Fruit fly (Drosophila melanogaster): ENCODE measurements around the gene Snmp1.

Gene Snmp1

DNA sequence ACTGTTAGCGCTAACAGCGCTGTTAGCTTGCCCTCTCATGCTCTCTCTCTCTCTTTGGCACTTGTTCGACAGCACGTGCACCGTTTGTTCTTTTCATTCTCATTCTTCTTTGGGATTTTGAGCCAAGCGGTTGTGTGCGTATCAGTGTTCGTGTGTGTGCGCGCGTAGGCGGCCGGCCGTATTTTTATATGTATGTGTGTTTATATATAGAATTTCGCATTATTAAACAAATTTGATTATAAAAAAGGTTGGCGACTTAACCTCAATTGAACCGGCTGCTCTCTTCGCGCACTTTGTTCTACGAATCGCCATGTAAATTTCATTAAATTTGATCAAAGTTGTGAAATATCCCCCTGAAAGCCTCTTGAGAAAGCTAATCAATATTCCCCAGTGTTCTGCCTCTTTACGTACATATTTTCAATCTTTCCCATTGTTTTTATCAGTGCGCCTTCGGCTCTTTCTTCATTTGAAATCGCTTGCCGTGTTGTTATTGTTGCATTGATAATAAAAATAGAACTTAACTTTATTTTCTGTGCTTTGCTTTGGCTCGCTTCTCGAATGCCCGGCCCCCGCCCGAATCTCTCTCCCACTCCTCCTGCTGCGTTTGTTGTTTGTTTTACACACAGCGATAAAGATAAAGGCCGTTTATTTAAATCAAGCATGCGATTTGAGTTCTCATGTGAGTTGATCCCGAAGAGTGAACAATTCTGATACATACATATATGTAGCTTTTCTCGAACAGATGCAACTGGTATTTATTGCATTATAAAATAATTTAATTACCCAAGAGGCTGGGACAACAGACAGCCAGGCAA, 31.3 kb upstream of the Snmp1 start (continued):
- no peak for TF ChIP-seq gfzf (GFP tag; optimal IDR thresholded peaks at IDR 0.05)
- no peak for TF ChIP-seq CG1602 (GFP tag; optimal IDR thresholded peaks at IDR 0.05)
- no peak for TF ChIP-seq Meics (GFP tag; optimal IDR thresholded peaks at IDR 0.05)
- TF ChIP-seq so (GFP tag; IDR thresholded peaks at IDR 0.05) = no peak
- no peak for TF ChIP-seq ato (GFP tag; IDR thresholded peaks at IDR 0.05; ENCODE audit: partially characterized antibody)
- TF ChIP-seq Mad (GFP tag; optimal IDR thresholded peaks at IDR 0.05) = no peak
- TF ChIP-seq CG13287 (GFP tag; IDR thresholded peaks at IDR 0.05; ENCODE audit: partially characterized antibody) = 0 out of 2 replicates have a peak, but pooled peaks have one; percentile 12
- TF ChIP-seq otp (GFP tag; IDR thresholded peaks at IDR 0.05) = no peak
- TF ChIP-seq CG2889 (GFP tag; IDR thresholded peaks at IDR 0.05) = no peak
- no peak for TF ChIP-seq CG4360 (GFP tag; IDR thresholded peaks at IDR 0.05)
- TF ChIP-seq stc (GFP tag; IDR thresholded peaks at IDR 0.05) = no peak
- peak; percentile 94 for TF ChIP-seq sr (GFP tag; IDR thresholded peaks at IDR 0.05)
- TF ChIP-seq CG14965 (GFP tag; optimal IDR thresholded peaks at IDR 0.05; ENCODE audit: borderline replicate concordance) = no peak
- TF ChIP-seq ttk (GFP tag; IDR thresholded peaks at IDR 0.05) = no peak
- TF ChIP-seq Xbp1 (GFP tag; optimal IDR thresholded peaks at IDR 0.05) = no peak
- no peak for TF ChIP-seq Dfd (GFP tag; optimal IDR thresholded peaks at IDR 0.05)
- TF ChIP-seq CG8281 (tag; optimal IDR thresholded peaks at IDR 0.05) = no peak
- peak; percentile 87 for TF ChIP-seq Hr39 (optimal IDR thresholded peaks at IDR 0.05)
- TF ChIP-seq CG2199 (GFP tag; IDR thresholded peaks at IDR 0.05) = no peak
- TF ChIP-seq chn (GFP tag; optimal IDR thresholded peaks at IDR 0.05) = no peak
- TF ChIP-seq CG3281 (GFP tag; optimal IDR thresholded peaks at IDR 0.05) = peak; percentile 4
- TF ChIP-seq bbx (GFP tag; IDR thresholded peaks at IDR 0.05; ENCODE audit: partially characterized antibody) = 0 out of 2 replicates have a peak, but pooled peaks have one; percentile 12
- peak; percentile 4; the same call in 1 of the 2 replicates for TF ChIP-seq ranshi (GFP tag; IDR thresholded peaks at IDR 0.05)
- no peak for TF ChIP-seq her (GFP tag; optimal IDR thresholded peaks at IDR 0.05)
- no peak for TF ChIP-seq CG3847 (GFP tag; IDR thresholded peaks at IDR 0.05)
- TF ChIP-seq nom (GFP tag; optimal IDR thresholded peaks at IDR 0.05) = peak; percentile 3
- TF ChIP-seq sug (tag; optimal IDR thresholded peaks at IDR 0.05) = peak; percentile 82
- TF ChIP-seq CG8290 (GFP tag; optimal IDR thresholded peaks at IDR 0.05) = no peak
- TF ChIP-seq CG8290 (tag; optimal IDR thresholded peaks at IDR 0.05) = peak in 1 of 2 experiments; percentile 4
- TF ChIP-seq odd (GFP tag; optimal IDR thresholded peaks at IDR 0.05) = no peak
- TF ChIP-seq Jarid2 (GFP tag; optimal IDR thresholded peaks at IDR 0.05) = peak; percentile 47
- TF ChIP-seq Hr78 (GFP tag; optimal IDR thresholded peaks at IDR 0.05) = no peak
- TF ChIP-seq CG7745 (tag; optimal IDR thresholded peaks at IDR 0.05) = no peak
- TF ChIP-seq CG14667 (GFP tag; IDR thresholded peaks at IDR 0.05) = no peak
- no peak for TF ChIP-seq corto (GFP tag; optimal IDR thresholded peaks at IDR 0.05)
- TF ChIP-seq CG10543 (GFP tag; optimal IDR thresholded peaks at IDR 0.05) = peak; percentile 48
- TF ChIP-seq psq (GFP tag; optimal IDR thresholded peaks at IDR 0.05) = no peak
- TF ChIP-seq NK7.1 (GFP tag; optimal IDR thresholded peaks at IDR 0.05) = no peak
- no peak for TF ChIP-seq CG4730 (GFP tag; IDR thresholded peaks at IDR 0.05)
- TF ChIP-seq CG17359 (tag; optimal IDR thresholded peaks at IDR 0.05) = no peak
- TF ChIP-seq Dek (tag; optimal IDR thresholded peaks at IDR 0.05) = no peak
- TF ChIP-seq Oaz (GFP tag; IDR thresholded peaks at IDR 0.05) = no peak
- no peak for TF ChIP-seq Myb (GFP tag; optimal IDR thresholded peaks at IDR 0.05)
- no peak for TF ChIP-seq fd3F (GFP tag; optimal IDR thresholded peaks at IDR 0.05)
- TF ChIP-seq Sry-δ (GFP tag; optimal IDR thresholded peaks at IDR 0.05) = no peak
- no peak for TF ChIP-seq CG15011 (GFP tag; optimal IDR thresholded peaks at IDR 0.05)
- no peak for TF ChIP-seq pho (GFP tag; optimal IDR thresholded peaks at IDR 0.05)
- peak; percentile 76 for TF ChIP-seq ftz-f1 (GFP tag; optimal IDR thresholded peaks at IDR 0.05)
- TF ChIP-seq dmrt99B (tag; optimal IDR thresholded peaks at IDR 0.05) = no peak
- TF ChIP-seq Kr (GFP tag; optimal IDR thresholded peaks at IDR 0.05) = no peak
